Worm (Caenorhabditis elegans): ENCODE results near the gene cul-6.

The cul-6 gene

ce11 chrIV:12551944-12552343, 38.3 kb downstream of the cul-6 start:
- TF ChIP-seq unc-39 (tag; optimal IDR thresholded peaks at IDR 0.05) (no peak), aly-2 (tag; optimal IDR thresholded peaks at IDR 0.05) (no peak), elt-3 (tag; optimal IDR thresholded peaks at IDR 0.05) (no peak), unc-62 (GFP tag; optimal IDR thresholded peaks at IDR 0.05) (no peak), crh-2 (tag; optimal IDR thresholded peaks at IDR 0.05) (no peak), dmd-4 (tag; optimal IDR thresholded peaks at IDR 0.05) (no peak), egl-27 (tag; optimal IDR thresholded peaks at IDR 0.05) (no peak), peb-1 (tag; optimal IDR thresholded peaks at IDR 0.05) (no peak), mab-5 (tag; optimal IDR thresholded peaks at IDR 0.05) (no peak), nhr-25 (tag; optimal IDR thresholded peaks at IDR 0.05) (no peak), C34F6.9 (tag; optimal IDR thresholded peaks at IDR 0.05) (no peak), sma-3 (GFP tag; optimal IDR thresholded peaks at IDR 0.05) (no peak), blmp-1 (tag; optimal IDR thresholded peaks at IDR 0.05; ENCODE audit: insufficient read depth) (no peak), nhr-21 (tag; optimal IDR thresholded peaks at IDR 0.05) (no peak), ceh-82 (tag; optimal IDR thresholded peaks at IDR 0.05) (no peak)

ce11 chrIV:12549014-12549413, 41.2 kb downstream of the cul-6 start:
- TF ChIP-seq elt-1 (tag; optimal IDR thresholded peaks at IDR 0.05) (no peak), nhr-10 (tag; optimal IDR thresholded peaks at IDR 0.05) (no peak), nhr-77 (tag; optimal IDR thresholded peaks at IDR 0.05) (no peak), elt-3 (tag; optimal IDR thresholded peaks at IDR 0.05) (no peak), zag-1 (tag; optimal IDR thresholded peaks at IDR 0.05) (no peak), mdl-1 (tag; optimal IDR thresholded peaks at IDR 0.05) (no peak), crh-2 (tag; optimal IDR thresholded peaks at IDR 0.05) (no peak), ama-1 (optimal IDR thresholded peaks at IDR 0.05) (no peak), unc-62 (GFP tag; optimal IDR thresholded peaks at IDR 0.05) (no peak), sma-3 (GFP tag; optimal IDR thresholded peaks at IDR 0.05) (no peak), dmd-4 (tag; optimal IDR thresholded peaks at IDR 0.05) (no peak), egl-27 (tag; optimal IDR thresholded peaks at IDR 0.05) (no peak), lin-13 (GFP tag; optimal IDR thresholded peaks at IDR 0.05) (no peak), lsy-2 (tag; optimal IDR thresholded peaks at IDR 0.05) (no peak), nhr-23 (tag; optimal IDR thresholded peaks at IDR 0.05) (no peak)

ce11 chrIV:12547824-12548223, 42.4 kb downstream of the cul-6 start, which contains the start of gene ipmk-1:
Gene ipmk-1, plus strand, starts transcription at chrIV:12548124.
- no peak for TF ChIP-seq nhr-237 (tag; optimal IDR thresholded peaks at IDR 0.05)
- TF ChIP-seq snpc-4 (tag; optimal IDR thresholded peaks at IDR 0.05): no peak
- TF ChIP-seq peb-1 (tag; optimal IDR thresholded peaks at IDR 0.05): no peak
- TF ChIP-seq gmeb-1 (tag; optimal IDR thresholded peaks at IDR 0.05): no peak
- no peak for TF ChIP-seq skn-1 (tag; optimal IDR thresholded peaks at IDR 0.05)
- no peak for TF ChIP-seq C34F6.9 (tag; optimal IDR thresholded peaks at IDR 0.05)
- TF ChIP-seq fos-1 (tag; optimal IDR thresholded peaks at IDR 0.05): no peak
- no peak for TF ChIP-seq lsy-2 (tag; optimal IDR thresholded peaks at IDR 0.05)
- no peak for TF ChIP-seq ZK546.5 (tag; optimal IDR thresholded peaks at IDR 0.05)
- TF ChIP-seq nhr-77 (tag; optimal IDR thresholded peaks at IDR 0.05): no peak
- TF ChIP-seq R02D3.7 (tag; optimal IDR thresholded peaks at IDR 0.05): no peak
- no peak for TF ChIP-seq ztf-4 (tag; optimal IDR thresholded peaks at IDR 0.05)
- TF ChIP-seq lin-39 (tag; optimal IDR thresholded peaks at IDR 0.05): no peak

- TF ChIP-seq nhr-6 (tag; optimal IDR thresholded peaks at IDR 0.05): no peak
- no peak for TF ChIP-seq blmp-1 (tag; optimal IDR thresholded peaks at IDR 0.05; ENCODE audit: insufficient read depth)
- TF ChIP-seq lin-11 (tag; optimal IDR thresholded peaks at IDR 0.05): no peak
- TF ChIP-seq skn-1 (tag; optimal IDR thresholded peaks at IDR 0.05): no peak
- TF ChIP-seq aly-2 (tag; optimal IDR thresholded peaks at IDR 0.05): no peak
- TF ChIP-seq snpc-4 (tag; optimal IDR thresholded peaks at IDR 0.05): no peak
- TF ChIP-seq C34F6.9 (tag; optimal IDR thresholded peaks at IDR 0.05): no peak
These were observed 44.3 kb downstream of the cul-6 start for ce11 chrIV:12545902-12546301.

- TF ChIP-seq lsy-2 (tag; optimal IDR thresholded peaks at IDR 0.05) (no peak), unc-55 (GFP tag; optimal IDR thresholded peaks at IDR 0.05) (peak; percentile 50), crh-2 (tag; optimal IDR thresholded peaks at IDR 0.05) (peak; percentile 24), ZK546.5 (tag; optimal IDR thresholded peaks at IDR 0.05) (no peak), alr-1 (tag; optimal IDR thresholded peaks at IDR 0.05) (no peak)
These were observed 44.9 kb downstream of the cul-6 start for ce11 chrIV:12545393-12545792.
